Fruit fly (Drosophila melanogaster) whole organism, wandering third instar larva: ENCODE measurements around the gene CG11583.

Experiments used
- Abd-B ChIP-seq: fragments of >200 bp; optimal IDR thresholded peaks from 2 replicates; lab custom pipeline; 2017; ENCODE audit warnings: missing biosample characterization, missing genetic modification characterization
- Hnf4 ChIP-seq: fragments of 200-800 bp; sonication (Bioruptor generic); optimal IDR thresholded peaks from 2 replicates; lab custom pipeline; 2016; ENCODE audit warnings: missing biosample characterization, mild to moderate bottlenecking, missing genetic modification characterization
- Hr78 ChIP-seq: fragments of >200 bp; optimal IDR thresholded peaks from 2 replicates; lab custom pipeline; 2017; ENCODE audit warnings: missing biosample characterization, missing genetic modification characterization
- OdsH ChIP-seq: fragments of 200-800 bp; sonication (Bioruptor generic); optimal IDR thresholded peaks from 2 replicates; lab custom pipeline; 2016; ENCODE audit warnings: missing biosample characterization, mild to moderate bottlenecking, missing genetic modification characterization
- Sp1 ChIP-seq: fragments of 200-800 bp; sonication (Bioruptor generic); optimal IDR thresholded peaks from 3 replicates; lab custom pipeline; 2019; ENCODE audit warnings: missing biosample characterization, mild to moderate bottlenecking, missing genetic modification characterization, moderate library complexity
- Vsx2 ChIP-seq: fragments of 200-300, 225-300 bp; sonication (Bioruptor generic); optimal IDR thresholded peaks from 2 replicates; lab custom pipeline; 2018; ENCODE audit warnings: missing biosample characterization, missing genetic modification characterization; ENCODE audit not compliant: partially characterized antibody
- foxo ChIP-seq, 2 experiments: fragments of 200-800 bp; sonication (Bioruptor generic); optimal IDR thresholded peaks; 2 replicates in 1 of 2; 3 replicates in 1 of 2; lab custom pipeline; 2016 to 2017; ENCODE audit warnings: missing biosample characterization in 2 of 2, missing genetic modification characterization in 2 of 2
- h ChIP-seq: fragments of 200-800 bp; sonication (Bioruptor generic); optimal IDR thresholded peaks from 3 replicates; lab custom pipeline; 2016; ENCODE audit warnings: missing biosample characterization, mild to moderate bottlenecking, missing genetic modification characterization
- lola ChIP-seq: fragments of >200 bp; optimal IDR thresholded peaks from 2 replicates; lab custom pipeline; 2017; ENCODE audit warnings: missing biosample characterization, missing genetic modification characterization
- psq ChIP-seq: fragments of 200-800 bp; sonication (Bioruptor generic); optimal IDR thresholded peaks from 3 replicates; lab custom pipeline; 2017; ENCODE audit warnings: missing biosample characterization, mild to moderate bottlenecking, missing genetic modification characterization, moderate library complexity
- usp ChIP-seq: fragments of >200 bp; optimal IDR thresholded peaks from 2 replicates; lab custom pipeline; 2017; ENCODE audit warnings: missing biosample characterization, missing genetic modification characterization
- woc ChIP-seq: sonication (Bioruptor generic); optimal IDR thresholded peaks from 2 replicates; lab custom pipeline; 2016; ENCODE audit warnings: missing biosample characterization, mild to moderate bottlenecking, missing genetic modification characterization

DNA sequence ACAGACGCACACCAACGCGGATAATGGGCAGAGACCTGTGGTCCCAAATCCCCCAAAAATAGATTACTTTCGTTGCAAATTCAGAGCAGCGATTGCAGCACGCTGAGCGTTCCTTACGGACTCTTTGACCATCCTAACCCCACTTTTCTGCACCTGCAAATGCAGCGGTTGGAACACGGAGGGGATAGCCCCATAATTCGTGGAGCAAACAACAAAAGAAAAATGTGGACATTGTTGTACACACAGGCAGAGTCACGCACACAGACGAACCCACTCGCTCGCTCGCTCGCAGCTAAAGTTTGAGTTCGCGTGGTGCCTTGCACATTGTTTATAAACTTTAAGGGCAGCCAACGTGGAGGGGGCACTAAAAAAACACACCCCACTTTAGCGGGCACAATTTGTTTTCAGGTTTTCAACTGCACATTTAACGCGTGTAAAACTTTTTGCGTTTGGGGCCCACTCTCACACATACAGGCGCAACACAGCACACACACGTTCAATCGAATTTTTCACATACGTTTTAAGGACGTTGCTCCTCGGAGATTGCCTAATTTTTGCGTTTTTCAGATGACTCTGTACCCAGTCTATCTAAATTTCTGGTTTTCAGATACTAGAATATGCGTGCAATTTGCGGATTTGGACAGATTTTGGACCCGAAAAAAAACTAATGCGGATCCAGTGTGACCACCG is 28.9 kb downstream of the CG11583 start:
- TF ChIP-seq Hr78 (GFP tag; lab: Kevin White, UChicago) (no peak), Vsx2 (GFP tag; lab: Kevin White, UChicago) (no peak), lola (GFP tag; lab: Kevin White, UChicago) (no peak), Sp1 (no peak), Abd-B (GFP tag; lab: Kevin White, UChicago) (no peak), Hnf4 (GFP tag; lab: Kevin White, UChicago) (no peak), OdsH (GFP tag; lab: Kevin White, UChicago) (no peak), woc (GFP tag; lab: Kevin White, UChicago) (no peak), h (GFP tag; lab: Kevin White, UChicago) (no peak), usp (no peak), psq (GFP tag; lab: Kevin White, UChicago) (no peak), foxo (GFP tag; optimal IDR thresholded peaks at IDR 0.05; lab: Kevin White, UChicago) (no peak)
